Fruit fly (Drosophila melanogaster) whole organism, embryonic: ENCODE data around the gene CG7065.

ENCODE experiments used
- Abd-B ChIP-seq: fragments of 200-800 bp; sonication (Bioruptor generic); optimal IDR thresholded peaks from 2 replicates; lab custom pipeline; 2018; ENCODE audit warnings: missing biosample characterization, mild to moderate bottlenecking, missing genetic modification characterization, moderate library complexity
- Atf-2 ChIP-seq: fragments of 200-800 bp; sonication (Bioruptor generic); optimal IDR thresholded peaks from 2 replicates; lab custom pipeline; 2016; ENCODE audit warnings: missing biosample characterization, missing genetic modification characterization
- B-H1 ChIP-seq: fragments of 200-800 bp; sonication (Bioruptor generic); IDR thresholded peaks from 3 replicates; pipeline ENCODE4 v1.3.6; 2022; ENCODE audit warnings: missing biosample characterization, missing genetic modification characterization
- CG13123 ChIP-seq: fragments of 200-800 bp; sonication (Bioruptor generic); optimal IDR thresholded peaks from 2 replicates; lab custom pipeline; 2016; ENCODE audit warnings: missing biosample characterization, missing genetic modification characterization
- CG14050 ChIP-seq: fragments of 200-800 bp; sonication (Bioruptor generic); IDR thresholded peaks from 3 replicates; pipeline ENCODE4 v1.3.6; 2022; ENCODE audit warnings: missing biosample characterization, missing genetic modification characterization
- CG14667 ChIP-seq: fragments of 200-800 bp; sonication (Bioruptor generic); IDR thresholded peaks from 2 replicates; pipeline ENCODE4 v1.3.6; 2022; ENCODE audit warnings: missing biosample characterization, missing genetic modification characterization
- CG15269 ChIP-seq: fragments of 200-800 bp; sonication (Bioruptor generic); optimal IDR thresholded peaks from 2 replicates; lab custom pipeline; 2018; ENCODE audit warnings: missing biosample characterization, mild to moderate bottlenecking, missing genetic modification characterization, moderate library complexity
- CG15479 ChIP-seq: fragments of 200-800 bp; sonication (Bioruptor generic); optimal IDR thresholded peaks from 3 replicates; lab custom pipeline; 2019; ENCODE audit warnings: missing biosample characterization, mild to moderate bottlenecking, missing genetic modification characterization, moderate library complexity
- CG18764 ChIP-seq: fragments of 200-800 bp; sonication (Bioruptor generic); optimal IDR thresholded peaks from 3 replicates; lab custom pipeline; 2016; ENCODE audit warnings: missing biosample characterization, missing genetic modification characterization
- CG2202 ChIP-seq: fragments of 200-800 bp; sonication (Bioruptor generic); optimal IDR thresholded peaks from 2 replicates; lab custom pipeline; 2018; ENCODE audit warnings: missing biosample characterization, mild to moderate bottlenecking, missing genetic modification characterization
- CG2678 ChIP-seq: fragments of 200-800 bp; sonication (Bioruptor generic); optimal IDR thresholded peaks from 3 replicates; lab custom pipeline; 2019; ENCODE audit warnings: missing biosample characterization, mild to moderate bottlenecking, missing genetic modification characterization, moderate library complexity
- CG31441 ChIP-seq: fragments of 200-800 bp; sonication (Bioruptor generic); IDR thresholded peaks from 2 replicates; pipeline ENCODE4 v1.3.6; 2022; ENCODE audit warnings: missing biosample characterization, missing genetic modification characterization
- CG4360 ChIP-seq: fragments of 200-800 bp; sonication (Bioruptor generic); IDR thresholded peaks from 2 replicates; pipeline ENCODE4 v1.3.6; 2022; ENCODE audit warnings: missing biosample characterization, missing genetic modification characterization
- CG4424 ChIP-seq: fragments of 200-800 bp; sonication (Bioruptor generic); optimal IDR thresholded peaks from 3 replicates; lab custom pipeline; 2016; ENCODE audit warnings: missing biosample characterization, missing genetic modification characterization
- CG5180 ChIP-seq: fragments of 200-800 bp; sonication (Bioruptor generic); optimal IDR thresholded peaks from 3 replicates; lab custom pipeline; 2017; ENCODE audit warnings: missing biosample characterization, missing genetic modification characterization, mild to moderate bottlenecking, moderate library complexity, missing genetic modification reagents
- CG5245 ChIP-seq: fragments of 200-800 bp; sonication (Bioruptor generic); optimal IDR thresholded peaks from 3 replicates; lab custom pipeline; 2016; ENCODE audit warnings: missing biosample characterization, missing genetic modification characterization
- CG6813 ChIP-seq: fragments of 200-800 bp; sonication (Bioruptor generic); optimal IDR thresholded peaks from 2 replicates; lab custom pipeline; 2017; ENCODE audit warnings: missing biosample characterization, missing genetic modification characterization, mild to moderate bottlenecking, moderate library complexity, missing genetic modification reagents
- CG7271 ChIP-seq: fragments of 200-800 bp; sonication (Bioruptor generic); optimal IDR thresholded peaks from 2 replicates; lab custom pipeline; 2018; ENCODE audit warnings: missing biosample characterization, mild to moderate bottlenecking, missing genetic modification characterization, moderate library complexity
- CG8281 ChIP-seq: fragments of 200-800 bp; sonication (Bioruptor generic); optimal IDR thresholded peaks from 2 replicates; lab custom pipeline; 2018; ENCODE audit warnings: missing biosample characterization, mild to moderate bottlenecking, missing genetic modification characterization, moderate library complexity
- CG8359 ChIP-seq: fragments of 200-800 bp; sonication (Bioruptor generic); optimal IDR thresholded peaks from 2 replicates; lab custom pipeline; 2017; ENCODE audit warnings: missing biosample characterization, mild to moderate bottlenecking, missing genetic modification characterization, borderline replicate concordance
- CG8924 ChIP-seq: fragments of 200-800 bp; optimal IDR thresholded peaks from 3 replicates; lab custom pipeline; 2019; ENCODE audit warnings: missing biosample characterization, mild to moderate bottlenecking, missing genetic modification characterization, moderate library complexity
- CG9817 ChIP-seq: fragments of 200-800 bp; sonication (Bioruptor generic); optimal IDR thresholded peaks from 2 replicates; lab custom pipeline; 2018; ENCODE audit warnings: missing biosample characterization, mild to moderate bottlenecking, missing genetic modification characterization, moderate library complexity
- D19B ChIP-seq: fragments of 200-800 bp; sonication (Bioruptor generic); optimal IDR thresholded peaks from 2 replicates; lab custom pipeline; 2017; ENCODE audit warnings: missing biosample characterization, mild to moderate bottlenecking, missing genetic modification characterization
- Dll ChIP-seq: fragments of 200-800 bp; sonication (Bioruptor generic); IDR thresholded peaks from 4 replicates; pipeline ENCODE4 v1.3.6; 2022; ENCODE audit warnings: missing biosample characterization, missing genetic modification characterization; ENCODE audit not compliant: partially characterized antibody
- E2f1 ChIP-seq: fragments of 200-800 bp; sonication (Bioruptor generic); IDR thresholded peaks from 2 replicates; pipeline ENCODE4 v1.3.6; 2022; ENCODE audit warnings: missing biosample characterization, missing genetic modification characterization
- Lhr ChIP-seq: fragments of 200-800 bp; sonication (Bioruptor generic); optimal IDR thresholded peaks from 3 replicates; lab custom pipeline; 2017; ENCODE audit warnings: mild to moderate bottlenecking, missing biosample characterization, missing genetic modification reagents, missing genetic modification characterization
- Med ChIP-seq: fragments of 200-800 bp; sonication (Bioruptor generic); peaks from one replicate; lab custom pipeline; 2016; ENCODE audit warnings: missing biosample characterization, missing genetic modification characterization, mild to moderate bottlenecking, inconsistent platforms, moderate library complexity
- Trl ChIP-seq, 3 experiments: fragments of >200 bp in 2 of 3; fragments of 200-800 bp in 1 of 3; sonication (Bioruptor generic) in 1 of 3; optimal IDR thresholded peaks; 2 replicates in 1 of 3; 3 replicates in 2 of 3; lab custom pipeline; 2016 to 2017; ENCODE audit warnings: missing biosample characterization in 1 of 3, missing genetic modification characterization in 1 of 3
- aop ChIP-seq: fragments of 200-800 bp; sonication (Bioruptor generic); IDR thresholded peaks from 2 replicates; pipeline ENCODE4 v1.3.6; 2022; ENCODE audit warnings: missing biosample characterization, missing genetic modification characterization
- cato ChIP-seq: fragments of 200-800 bp; sonication (Bioruptor generic); optimal IDR thresholded peaks from 2 replicates; lab custom pipeline; 2016; ENCODE audit warnings: missing biosample characterization, missing genetic modification characterization, borderline replicate concordance
- crc ChIP-seq: fragments of 200-800 bp; sonication (Bioruptor generic); optimal IDR thresholded peaks from 2 replicates; lab custom pipeline; 2016; ENCODE audit warnings: missing biosample characterization, missing genetic modification characterization
- crol ChIP-seq: fragments of 200-800 bp; sonication (Bioruptor generic); IDR thresholded peaks from 2 replicates; pipeline ENCODE4 v1.3.6; 2022; ENCODE audit warnings: missing biosample characterization, missing genetic modification characterization
- dimm ChIP-seq: fragments of 200-800 bp; sonication (Bioruptor generic); IDR thresholded peaks from 2 replicates; pipeline ENCODE4 v1.3.6; 2022; ENCODE audit warnings: missing biosample characterization, missing genetic modification characterization
- fd102C ChIP-seq: fragments of 200-800 bp; sonication (Bioruptor generic); optimal IDR thresholded peaks from 2 replicates; lab custom pipeline; 2018; ENCODE audit warnings: missing biosample characterization, mild to moderate bottlenecking, missing genetic modification characterization, moderate library complexity
- fd3F ChIP-seq: fragments of 200-800 bp; sonication (Bioruptor generic); optimal IDR thresholded peaks from 2 replicates; lab custom pipeline; 2018; ENCODE audit warnings: missing biosample characterization, mild to moderate bottlenecking, missing genetic modification characterization, moderate library complexity
- gce ChIP-seq: fragments of 200-800 bp; sonication (Bioruptor generic); IDR thresholded peaks from 3 replicates; pipeline ENCODE4 v1.3.6; 2022; ENCODE audit warnings: missing biosample characterization, missing genetic modification characterization
- hb ChIP-seq: fragments of 200-800 bp; sonication (Bioruptor generic); IDR thresholded peaks from 3 replicates; pipeline ENCODE4 v1.3.6; 2022; ENCODE audit warnings: missing biosample characterization, missing genetic modification characterization; ENCODE audit not compliant: partially characterized antibody
- nom ChIP-seq: fragments of 200-800 bp; sonication (Bioruptor generic); optimal IDR thresholded peaks from 2 replicates; lab custom pipeline; 2017; ENCODE audit warnings: missing biosample characterization, missing genetic modification characterization, mild to moderate bottlenecking, moderate library complexity, missing genetic modification reagents
- odd ChIP-seq: fragments of 200-800 bp; sonication (Bioruptor generic); optimal IDR thresholded peaks from 2 replicates; lab custom pipeline; 2017; ENCODE audit warnings: missing biosample characterization, mild to moderate bottlenecking, missing genetic modification characterization
- pnt ChIP-seq: fragments of 200-800 bp; sonication (Bioruptor generic); optimal IDR thresholded peaks from 3 replicates; lab custom pipeline; 2016; ENCODE audit warnings: missing biosample characterization, missing genetic modification characterization
- pros ChIP-seq: fragments of 200-800 bp; sonication (Bioruptor generic); optimal IDR thresholded peaks from 3 replicates; lab custom pipeline; 2019; ENCODE audit warnings: missing biosample characterization, mild to moderate bottlenecking, missing genetic modification characterization, moderate library complexity
- ro ChIP-seq: fragments of 200-800 bp; sonication (Bioruptor generic); IDR thresholded peaks from 2 replicates; pipeline ENCODE4 v1.3.6; 2022; ENCODE audit warnings: missing biosample characterization, missing genetic modification characterization
- schlank ChIP-seq: fragments of 200-800 bp; sonication (Bioruptor generic); optimal IDR thresholded peaks from 2 replicates; lab custom pipeline; 2018; ENCODE audit warnings: missing biosample characterization, mild to moderate bottlenecking, missing genetic modification characterization
- sd ChIP-seq: fragments of 200-800 bp; sonication (Bioruptor generic); optimal IDR thresholded peaks from 3 replicates; lab custom pipeline; 2018; ENCODE audit warnings: missing biosample characterization, mild to moderate bottlenecking, missing genetic modification characterization, moderate library complexity
- slp2 ChIP-seq: fragments of 200-800 bp; sonication (Bioruptor generic); optimal IDR thresholded peaks from 2 replicates; lab custom pipeline; 2016; ENCODE audit warnings: missing biosample characterization, missing genetic modification characterization
- sr ChIP-seq: fragments of 200-800 bp; sonication (Bioruptor generic); IDR thresholded peaks from 3 replicates; pipeline ENCODE4 v1.3.6; 2022; ENCODE audit warnings: missing biosample characterization, missing genetic modification characterization
- trh ChIP-seq: fragments of 200-800 bp; sonication (Bioruptor generic); optimal IDR thresholded peaks from 2 replicates; lab custom pipeline; 2016; ENCODE audit warnings: missing biosample characterization, missing genetic modification characterization
- zen ChIP-seq: fragments of 200-800 bp; sonication (Bioruptor generic); optimal IDR thresholded peaks from 3 replicates; lab custom pipeline; 2018; ENCODE audit warnings: missing biosample characterization, mild to moderate bottlenecking, missing genetic modification characterization, moderate library complexity
- zfh1 ChIP-seq: fragments of 200-800 bp; sonication (Bioruptor generic); IDR thresholded peaks from 3 replicates; pipeline ENCODE4 v1.3.6; 2022; ENCODE audit warnings: missing biosample characterization, missing genetic modification characterization

CG7065 gene

DNA sequence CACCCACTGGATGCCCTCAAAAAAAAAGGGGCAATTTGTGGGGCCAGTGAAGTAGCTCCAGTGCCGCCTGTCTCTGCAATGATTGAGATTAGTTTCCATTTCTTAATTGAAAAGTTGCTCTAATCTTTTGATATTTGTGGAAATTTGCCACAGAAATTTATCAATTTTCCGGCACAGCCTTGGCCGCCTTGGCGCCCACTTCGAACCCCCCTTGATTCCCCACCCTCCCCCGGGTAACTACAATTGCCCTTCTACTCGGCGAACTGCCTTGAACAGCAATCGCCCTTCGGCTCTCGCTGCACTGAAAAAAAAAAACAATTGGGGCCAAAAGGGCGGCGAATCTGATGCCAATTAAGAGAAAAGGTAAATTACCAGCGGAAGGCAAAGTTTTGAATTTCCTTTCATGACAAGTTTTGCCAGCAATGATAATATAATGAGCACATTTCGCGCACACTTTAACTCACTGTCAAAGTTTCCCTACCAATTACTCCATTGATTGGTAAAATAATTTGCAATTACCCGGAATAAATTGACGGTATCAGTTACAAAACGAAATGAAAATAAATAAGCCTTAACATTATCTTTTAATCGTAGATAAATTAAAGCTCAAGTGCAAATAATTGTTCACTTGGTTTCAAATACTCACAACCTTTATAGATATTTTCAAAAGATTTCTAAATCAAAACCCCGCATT, 22.5 kb upstream of the CG7065 start (continued):
- TF ChIP-seq CG15269 (tag; lab: Kevin White, UChicago): peak; percentile 50
- no peak for TF ChIP-seq CG15479
- TF ChIP-seq CG7271 (tag; lab: Kevin White, UChicago): no peak
- peak; percentile 63 for TF ChIP-seq Med (GFP tag; lab: Kevin White, UChicago)
- TF ChIP-seq zfh1 (GFP tag; lab: Robert Waterston, UW): no peak
- peak; percentile 35; the same call in 1 of the 2 replicates for TF ChIP-seq CG31441 (GFP tag; lab: Robert Waterston, UW)
- TF ChIP-seq CG13123 (GFP tag; lab: Kevin White, UChicago): no peak
- peak; percentile 58; the same call in 2 of the 3 replicates for TF ChIP-seq sr (GFP tag; lab: Robert Waterston, UW)
- no peak for TF ChIP-seq aop (GFP tag; lab: Robert Waterston, UW)
- TF ChIP-seq cato: no peak
- TF ChIP-seq fd102C (GFP tag; lab: Kevin White, UChicago): no peak
- no peak for TF ChIP-seq Abd-B (GFP tag; lab: Kevin White, UChicago)
- peak; percentile 7 for TF ChIP-seq D19B (GFP tag; lab: Kevin White, UChicago)
- TF ChIP-seq nom: no peak
- no peak for TF ChIP-seq E2f1 (GFP tag; lab: Robert Waterston, UW)
- no peak for TF ChIP-seq dimm (GFP tag; lab: Robert Waterston, UW)
- TF ChIP-seq schlank (tag; lab: Kevin White, UChicago): no peak
- TF ChIP-seq sd (tag; lab: Kevin White, UChicago): no peak
- TF ChIP-seq Trl (optimal IDR thresholded peaks at IDR 0.05; lab: Kevin White, UChicago): no peak
- no peak for TF ChIP-seq Trl (GFP tag; optimal IDR thresholded peaks at IDR 0.05; lab: Kevin White, UChicago)
- no peak for TF ChIP-seq odd (GFP tag; lab: Kevin White, UChicago)
- TF ChIP-seq crc (GFP tag; lab: Kevin White, UChicago): no peak
- no peak for TF ChIP-seq trh
- peak; percentile 23 for TF ChIP-seq CG5180 (GFP tag; lab: Kevin White, UChicago)
- TF ChIP-seq CG14667 (GFP tag; lab: Robert Waterston, UW): no peak
- no peak for TF ChIP-seq Atf-2 (GFP tag; lab: Kevin White, UChicago)
- peak; percentile 62 for TF ChIP-seq CG2678 (tag; lab: Kevin White, UChicago)
- TF ChIP-seq CG9817 (tag; lab: Kevin White, UChicago): no peak
- no peak for TF ChIP-seq CG6813 (GFP tag; lab: Kevin White, UChicago)
- no peak for TF ChIP-seq CG4360
- peak; percentile 30 for TF ChIP-seq slp2 (GFP tag; lab: Kevin White, UChicago)
- no peak for TF ChIP-seq CG2202 (tag; lab: Kevin White, UChicago)
- no peak for TF ChIP-seq CG8359 (GFP tag; lab: Kevin White, UChicago)
- TF ChIP-seq ro (GFP tag; lab: Robert Waterston, UW): no peak
- peak; percentile 73 for TF ChIP-seq crol
- no peak for TF ChIP-seq Lhr (GFP tag; lab: Kevin White, UChicago)
- no peak for TF ChIP-seq Dll (GFP tag; lab: Robert Waterston, UW)
- no peak for TF ChIP-seq hb (GFP tag; lab: Robert Waterston, UW)
- no peak for TF ChIP-seq B-H1 (GFP tag; lab: Robert Waterston, UW)
- TF ChIP-seq fd3F: no peak
- TF ChIP-seq CG5245: no peak
- no peak for TF ChIP-seq gce
- TF ChIP-seq CG18764 (GFP tag; lab: Kevin White, UChicago): no peak
- no peak for TF ChIP-seq CG8281 (tag; lab: Kevin White, UChicago)
- TF ChIP-seq pnt: no peak
- TF ChIP-seq zen (tag; lab: Kevin White, UChicago): no peak
- peak; percentile 12 for TF ChIP-seq CG8924 (tag; lab: Kevin White, UChicago)
- no peak for TF ChIP-seq pros (GFP tag; lab: Kevin White, UChicago)
- peak; percentile 44 for TF ChIP-seq CG4424
- no peak for TF ChIP-seq CG14050 (GFP tag; lab: Robert Waterston, UW)
